Worm (Caenorhabditis elegans) whole organism, young adult: Measurements from ENCODE around the gene npr-13.

Experiments used
- ccch-3 ChIP-seq: fragments of 200-800 bp; sonication (Bioruptor generic); optimal IDR thresholded peaks from 2 replicates; lab custom pipeline; 2018; ENCODE audit warnings: mild to moderate bottlenecking, missing genetic modification characterization, missing compliant biosample characterization
- hlh-12 ChIP-seq: sonication (generic microtip); optimal IDR thresholded peaks from 2 replicates; lab custom pipeline; 2016; ENCODE audit warnings: missing genetic modification characterization, missing compliant biosample characterization

- TF ChIP-seq ccch-3 (GFP tag; lab: Kevin White, UChicago) (no peak), hlh-12 (no peak)
Measured at ce11 chrV:14899545-14899944, 41.1 kb upstream of the npr-13 start, which contains the start of gene H12D21.10.
